Fruit fly (Drosophila melanogaster): Measurements from ENCODE around the gene MICAL-like.

DNA sequence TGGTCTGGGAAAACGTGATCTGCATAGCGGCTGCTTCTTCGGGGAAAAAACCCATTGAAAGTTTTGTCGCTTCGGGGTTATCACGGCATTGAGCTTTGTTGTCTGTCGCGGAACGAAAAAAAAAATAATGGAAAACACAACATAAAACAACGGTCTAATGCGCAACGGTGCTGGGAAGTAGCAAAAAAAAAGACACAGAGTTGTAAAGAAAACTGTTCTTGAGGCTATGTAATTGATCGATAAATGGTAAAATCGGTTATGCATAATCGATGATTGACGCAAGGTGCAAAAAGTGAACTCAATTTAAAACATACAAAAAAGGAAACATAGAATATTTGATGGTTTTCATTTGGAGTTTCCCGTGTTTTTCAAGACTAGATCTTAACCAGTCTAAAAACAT is 16.2 kb upstream of the MICAL-like start:
- TF ChIP-seq psq (optimal IDR thresholded peaks at IDR 0.05) (no peak), h (optimal IDR thresholded peaks at IDR 0.05) (no peak), ttk (optimal IDR thresholded peaks at IDR 0.05) (no peak), Myc (optimal IDR thresholded peaks at IDR 0.05) (no peak)

Measured in Kc167 (cell line).